Worm (Caenorhabditis elegans) whole organism, early embryonic: ENCODE results near the gene ins-8.

Experiments
- B0310.2 ChIP-seq: sonication (generic microtip); optimal IDR thresholded peaks from 2 replicates; lab custom pipeline; 2016; ENCODE audit warnings: mild to moderate bottlenecking, missing genetic modification characterization, missing compliant biosample characterization
- F13C5.2 ChIP-seq: sonication (generic microtip); optimal IDR thresholded peaks from 2 replicates; lab custom pipeline; 2017; ENCODE audit warnings: mild to moderate bottlenecking, missing genetic modification characterization, inconsistent platforms, missing compliant biosample characterization
- aly-1 ChIP-seq: sonication (generic microtip); optimal IDR thresholded peaks from 2 replicates; lab custom pipeline; 2016; ENCODE audit warnings: missing genetic modification characterization, missing compliant biosample characterization
- ama-1 ChIP-seq: fragments of 150-350 bp; optimal IDR thresholded peaks from 2 replicates; lab custom pipeline; 2014
- ceh-13 ChIP-seq: fragments of 200-800 bp; sonication (Bioruptor generic); optimal IDR thresholded peaks from 2 replicates; lab custom pipeline; 2018; ENCODE audit warnings: mild to moderate bottlenecking, missing genetic modification characterization, missing compliant biosample characterization
- ceh-36 ChIP-seq: sonication (generic microtip); optimal IDR thresholded peaks from 2 replicates; lab custom pipeline; 2016; ENCODE audit warnings: missing genetic modification characterization, inconsistent platforms, missing compliant biosample characterization
- ets-7 ChIP-seq: sonication (generic microtip); optimal IDR thresholded peaks from 2 replicates; lab custom pipeline; 2016; ENCODE audit warnings: missing genotype, missing genetic modification characterization, missing compliant biosample characterization
- flt-1 ChIP-seq: fragments of 200-800 bp; sonication (Bioruptor generic); IDR thresholded peaks from 2 replicates; pipeline ENCODE4 v1.3.6; 2022; ENCODE audit warnings: missing genetic modification characterization, missing compliant biosample characterization
- hmbx-1 ChIP-seq: sonication (generic microtip); optimal IDR thresholded peaks from 2 replicates; lab custom pipeline; 2016; ENCODE audit warnings: mild to moderate bottlenecking, missing genetic modification characterization, missing compliant biosample characterization
- hmg-4 ChIP-seq: fragments of 200-800 bp; sonication (Bioruptor generic); optimal IDR thresholded peaks from 2 replicates; lab custom pipeline; 2018; ENCODE audit warnings: mild to moderate bottlenecking, missing genetic modification characterization, missing compliant biosample characterization
- hnd-1 ChIP-seq: sonication (generic microtip); optimal IDR thresholded peaks from 2 replicates; lab custom pipeline; 2016; ENCODE audit warnings: missing genetic modification characterization, missing compliant biosample characterization
- pes-1 ChIP-seq: fragments of 200-800 bp; sonication (Bioruptor generic); IDR thresholded peaks from 2 replicates; pipeline ENCODE4 v1.3.6; 2022; ENCODE audit warnings: missing genetic modification reagents, missing genetic modification characterization, missing compliant biosample characterization
- scrt-1 ChIP-seq: fragments of 200-800 bp; sonication (Bioruptor generic); IDR thresholded peaks from 2 replicates; pipeline ENCODE4 v1.3.6; 2022; ENCODE audit warnings: missing genetic modification characterization, missing compliant biosample characterization
- sea-1 ChIP-seq: fragments of 200-800 bp; sonication (Bioruptor generic); conservative IDR thresholded peaks from 2 replicates; pipeline ENCODE4 v1.3.6; 2022; ENCODE audit warnings: missing genetic modification characterization, missing compliant biosample characterization
- tbx-11 ChIP-seq: fragments of 200-800 bp; sonication (Bioruptor generic); IDR thresholded peaks from 2 replicates; pipeline ENCODE4 v1.3.6; 2022; ENCODE audit warnings: missing genetic modification characterization, missing compliant biosample characterization
- tbx-37 ChIP-seq: fragments of 200-800 bp; sonication (Bioruptor generic); conservative IDR thresholded peaks from 2 replicates; pipeline ENCODE4 v1.3.6; 2022; ENCODE audit warnings: missing genetic modification reagents, missing genetic modification characterization, missing compliant biosample characterization
- tra-4 ChIP-seq: sonication (generic microtip); optimal IDR thresholded peaks from 2 replicates; lab custom pipeline; 2017; ENCODE audit warnings: missing genetic modification characterization, missing compliant biosample characterization

The ins-8 gene

ce11 chrIV:9717844-9718243 lies 37.1 kb upstream of the ins-8 start:
- TF ChIP-seq tbx-37 (GFP tag; lab: Robert Waterston, UW) (no peak), hmbx-1 (no peak), tra-4 (tag; lab: Kevin White, UChicago) (no peak), tbx-11 (GFP tag; lab: Robert Waterston, UW) (no peak), hmg-4 (GFP tag; lab: Kevin White, UChicago) (no peak), flt-1 (GFP tag; lab: Robert Waterston, UW) (no peak)

ce11 chrIV:9716490-9716889 lies 35.7 kb upstream of the ins-8 start:
- TF ChIP-seq aly-1 (no peak), hnd-1 (tag; lab: Kevin White, UChicago) (no peak), tbx-11 (GFP tag; lab: Robert Waterston, UW) (no peak), ceh-13 (GFP tag; lab: Kevin White, UChicago) (no peak), tbx-37 (GFP tag; lab: Robert Waterston, UW) (no peak), flt-1 (GFP tag; lab: Robert Waterston, UW) (no peak), F13C5.2 (tag; lab: Kevin White, UChicago) (no peak), ceh-36 (tag; lab: Kevin White, UChicago) (no peak)

ce11 chrIV:9714264-9714663 lies 33.5 kb upstream of the ins-8 start:
- TF ChIP-seq F13C5.2 (tag; lab: Kevin White, UChicago): no peak
- TF ChIP-seq sea-1 (GFP tag; lab: Robert Waterston, UW): no peak
- TF ChIP-seq tbx-11 (GFP tag; lab: Robert Waterston, UW): no peak

ce11 chrIV:9712782-9713181 lies 32.0 kb upstream of the ins-8 start, which contains the start of gene K01H12.4:
Gene K01H12.4, plus strand, starts transcription at chrIV:9713082.
- no peak for TF ChIP-seq hnd-1 (tag; lab: Kevin White, UChicago)
- no peak for TF ChIP-seq ceh-13 (GFP tag; lab: Kevin White, UChicago)
- TF ChIP-seq aly-1: no peak
- TF ChIP-seq ceh-36 (tag; lab: Kevin White, UChicago): no peak
- no peak for TF ChIP-seq flt-1 (GFP tag; lab: Robert Waterston, UW)
- TF ChIP-seq tra-4 (tag; lab: Kevin White, UChicago): no peak
- TF ChIP-seq B0310.2 (tag; lab: Kevin White, UChicago): no peak
- no peak for TF ChIP-seq tbx-37 (GFP tag; lab: Robert Waterston, UW)
- no peak for TF ChIP-seq ama-1 (lab: Kevin White, UChicago)
- TF ChIP-seq scrt-1 (GFP tag; lab: Robert Waterston, UW): no peak
- no peak for TF ChIP-seq ets-7 (tag; lab: Kevin White, UChicago)
- TF ChIP-seq sea-1 (GFP tag; lab: Robert Waterston, UW): no peak
- no peak for TF ChIP-seq pes-1 (GFP tag; lab: Robert Waterston, UW)
- TF ChIP-seq hmbx-1: no peak
- no peak for TF ChIP-seq tbx-11 (GFP tag; lab: Robert Waterston, UW)
- no peak for TF ChIP-seq F13C5.2 (tag; lab: Kevin White, UChicago)
- no peak for TF ChIP-seq hmg-4 (GFP tag; lab: Kevin White, UChicago)

ce11 chrIV:9709887-9710286 lies 29.1 kb upstream of the ins-8 start, which contains the start of gene nhr-38:
Gene nhr-38, plus strand, starts transcription at chrIV:9710187.
- TF ChIP-seq sea-1 (GFP tag; lab: Robert Waterston, UW): no peak
- no peak for TF ChIP-seq ceh-13 (GFP tag; lab: Kevin White, UChicago)
- TF ChIP-seq pes-1 (GFP tag; lab: Robert Waterston, UW): no peak
- TF ChIP-seq tbx-11 (GFP tag; lab: Robert Waterston, UW): no peak
- TF ChIP-seq hnd-1 (tag; lab: Kevin White, UChicago): no peak
- TF ChIP-seq ceh-36 (tag; lab: Kevin White, UChicago): no peak
- no peak for TF ChIP-seq F13C5.2 (tag; lab: Kevin White, UChicago)
- no peak for TF ChIP-seq aly-1
- TF ChIP-seq flt-1 (GFP tag; lab: Robert Waterston, UW): no peak
- no peak for TF ChIP-seq tra-4 (tag; lab: Kevin White, UChicago)
- no peak for TF ChIP-seq hmg-4 (GFP tag; lab: Kevin White, UChicago)
- TF ChIP-seq B0310.2 (tag; lab: Kevin White, UChicago): no peak
- no peak for TF ChIP-seq ets-7 (tag; lab: Kevin White, UChicago)
- TF ChIP-seq scrt-1 (GFP tag; lab: Robert Waterston, UW): no peak
- no peak for TF ChIP-seq hmbx-1
- TF ChIP-seq ama-1 (lab: Kevin White, UChicago): no peak
- TF ChIP-seq tbx-37 (GFP tag; lab: Robert Waterston, UW): no peak

ce11 chrIV:9709205-9709604 lies 28.5 kb upstream of the ins-8 start, which contains the start of gene ant-1.3:
Gene ant-1.3, minus strand, starts transcription at chrIV:9709305.
- TF ChIP-seq hmg-4 (GFP tag; lab: Kevin White, UChicago) (no peak), F13C5.2 (tag; lab: Kevin White, UChicago) (no peak), tra-4 (tag; lab: Kevin White, UChicago) (no peak), pes-1 (GFP tag; lab: Robert Waterston, UW) (no peak), tbx-11 (GFP tag; lab: Robert Waterston, UW) (no peak), ceh-13 (GFP tag; lab: Kevin White, UChicago) (no peak), hmbx-1 (no peak), ceh-36 (tag; lab: Kevin White, UChicago) (no peak), B0310.2 (tag; lab: Kevin White, UChicago) (no peak), tbx-37 (GFP tag; lab: Robert Waterston, UW) (no peak), hnd-1 (tag; lab: Kevin White, UChicago) (no peak), sea-1 (GFP tag; lab: Robert Waterston, UW) (no peak), ets-7 (tag; lab: Kevin White, UChicago) (no peak), ama-1 (lab: Kevin White, UChicago) (no peak), flt-1 (GFP tag; lab: Robert Waterston, UW) (no peak), aly-1 (no peak)

ce11 chrIV:9706704-9707197 lies 26.0 kb upstream of the ins-8 start, which contains the start of the genes dcaf-1 and dph-3:
Gene dcaf-1, minus strand, starts transcription at chrIV:9706723.
Gene dph-3, plus strand, starts transcription at chrIV:9707147.
- no peak for TF ChIP-seq sea-1 (GFP tag; lab: Robert Waterston, UW)
- no peak for TF ChIP-seq ceh-36 (tag; lab: Kevin White, UChicago)
- no peak for TF ChIP-seq aly-1
- TF ChIP-seq tbx-37 (GFP tag; lab: Robert Waterston, UW): no peak
- TF ChIP-seq pes-1 (GFP tag; lab: Robert Waterston, UW): no peak
- no peak for TF ChIP-seq ets-7 (tag; lab: Kevin White, UChicago)
- TF ChIP-seq scrt-1 (GFP tag; lab: Robert Waterston, UW): no peak
- no peak for TF ChIP-seq tra-4 (tag; lab: Kevin White, UChicago)
- no peak for TF ChIP-seq B0310.2 (tag; lab: Kevin White, UChicago)
- no peak for TF ChIP-seq hnd-1 (tag; lab: Kevin White, UChicago)
- TF ChIP-seq ama-1 (lab: Kevin White, UChicago): no peak
- TF ChIP-seq tbx-11 (GFP tag; lab: Robert Waterston, UW): no peak
- TF ChIP-seq F13C5.2 (tag; lab: Kevin White, UChicago): no peak
- no peak for TF ChIP-seq hmbx-1
- no peak for TF ChIP-seq ceh-13 (GFP tag; lab: Kevin White, UChicago)
- TF ChIP-seq flt-1 (GFP tag; lab: Robert Waterston, UW): no peak
- no peak for TF ChIP-seq hmg-4 (GFP tag; lab: Kevin White, UChicago)
